Worm (Caenorhabditis elegans) whole organism, midembryonic: Measurements from ENCODE around the gene moc-6.

Experiments used
- med-1 ChIP-seq: sonication (generic microtip); optimal IDR thresholded peaks from 2 replicates; lab custom pipeline; 2017; ENCODE audit warnings: missing genetic modification characterization, mild to moderate bottlenecking, missing compliant biosample characterization, antibody characterized with exemption, missing genetic modification reagents; ENCODE audit not compliant: insufficient read depth
- ref-1 ChIP-seq: fragments of 200-800 bp; sonication (Bioruptor generic); conservative IDR thresholded peaks from 2 replicates; pipeline ENCODE4 v1.3.6; 2022; ENCODE audit warnings: missing genetic modification reagents, missing genetic modification characterization, missing compliant biosample characterization

DNA sequence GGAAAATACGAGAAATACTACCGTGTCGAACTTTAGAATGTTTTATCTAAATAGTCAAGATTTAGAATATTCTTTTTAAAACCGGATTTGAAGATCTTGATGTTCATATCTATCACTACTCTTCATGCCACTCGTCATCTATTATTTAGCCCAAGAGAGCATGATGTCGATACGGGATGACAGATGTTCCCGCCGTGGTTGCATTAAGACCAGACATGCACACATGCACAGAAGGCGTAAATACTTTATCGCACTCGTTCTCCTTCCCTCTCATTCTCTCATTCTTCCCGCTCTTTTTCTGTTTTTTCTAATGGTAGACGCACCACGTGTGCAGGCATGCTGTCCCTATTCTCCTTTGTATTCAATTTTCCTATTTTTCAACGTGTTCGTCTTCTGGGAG lies 12.4 kb upstream of the moc-6 start:
- no peak for TF ChIP-seq ref-1 (GFP tag; lab: Robert Waterston, UW)
- TF ChIP-seq med-1 (GFP tag; lab: Kevin White, UChicago), result no peak
